Worm (Caenorhabditis elegans): ENCODE measurements around the gene K08E5.1.

DNA sequence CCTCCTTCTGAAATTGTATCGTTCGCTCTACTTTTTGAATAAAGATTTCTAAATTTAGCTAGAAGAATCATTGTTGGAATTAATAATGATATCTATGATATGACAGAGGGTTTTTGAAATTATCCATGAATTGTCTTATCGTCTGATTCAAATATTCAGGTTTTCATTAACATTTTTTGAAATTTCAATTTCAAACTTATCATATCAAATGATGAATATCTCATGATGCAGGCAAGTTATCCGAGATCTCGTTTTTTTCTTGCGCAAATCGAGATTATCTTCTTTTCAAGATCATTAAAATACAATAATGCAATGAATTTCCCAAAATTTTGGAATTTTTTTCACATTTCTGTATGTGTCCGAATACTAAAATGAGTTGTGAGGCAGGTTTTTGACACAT lies 48.6 kb downstream of the K08E5.1 start, which contains the start of gene spop-1:
- TF ChIP-seq nhr-11 (tag; optimal IDR thresholded peaks at IDR 0.05) (no peak), nhr-85 (tag) (no peak), swsn-7 (tag; optimal IDR thresholded peaks at IDR 0.05) (no peak), jun-1 (tag; optimal IDR thresholded peaks at IDR 0.05) (no peak)

Data from whole organism, L1 larva.